Fruit fly (Drosophila melanogaster) whole organism, wandering third instar larva: ENCODE results near the gene ind.

Experiments used
- N ChIP-seq: fragments of >200 bp; optimal IDR thresholded peaks from 2 replicates; lab custom pipeline; 2018; ENCODE audit warnings: missing biosample characterization, missing external identifiers, missing genetic modification characterization
- Vsx2 ChIP-seq: fragments of 200-300, 225-300 bp; sonication (Bioruptor generic); optimal IDR thresholded peaks from 2 replicates; lab custom pipeline; 2018; ENCODE audit warnings: missing biosample characterization, missing genetic modification characterization; ENCODE audit not compliant: partially characterized antibody
- br ChIP-seq: fragments of 200-800 bp; sonication (Bioruptor generic); optimal IDR thresholded peaks from 2 replicates; lab custom pipeline; 2016; ENCODE audit warnings: missing biosample characterization, missing genetic modification characterization

dm6 chr3L:15035585-15035984, 8.1 kb downstream of the ind start:
- TF ChIP-seq N (no peak), br (GFP tag; lab: Kevin White, UChicago) (no peak), Vsx2 (GFP tag; lab: Kevin White, UChicago) (no peak)
